Worm (Caenorhabditis elegans): Measurements from ENCODE around the gene cdh-8.

Gene cdh-8

DNA sequence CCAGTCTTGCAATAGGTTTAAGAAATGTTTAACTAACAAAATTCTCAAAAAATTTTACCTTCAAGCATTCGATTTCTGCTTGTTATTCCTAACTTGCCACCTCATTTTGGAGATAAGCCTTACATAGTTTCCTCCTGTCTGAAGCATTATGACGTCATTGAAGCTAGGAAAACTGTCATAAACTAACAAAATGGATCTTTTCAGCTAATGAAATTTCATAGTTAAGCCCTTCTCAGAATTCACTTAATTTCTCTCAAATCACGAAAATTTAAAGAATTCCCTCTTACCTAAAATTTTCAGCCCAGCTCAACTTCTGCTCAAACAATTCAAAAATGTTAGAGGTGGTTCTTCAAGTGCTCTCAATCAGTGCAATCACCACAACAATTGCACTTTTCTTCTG, 32.4 kb upstream of the cdh-8 start, which contains the start of gene swt-1:
swt-1 (plus strand) TSS at position 301 of the 400 bp plus-strand sequence.
- TF ChIP-seq isw-1 (GFP tag; IDR thresholded peaks at IDR 0.05): no peak
- TF ChIP-seq sox-4 (tag; optimal IDR thresholded peaks at IDR 0.05): no peak
- no peak for TF ChIP-seq ceh-8 (GFP tag; optimal IDR thresholded peaks at IDR 0.05)
- TF ChIP-seq nhr-20 (tag; optimal IDR thresholded peaks at IDR 0.05): no peak
- no peak for TF ChIP-seq lin-35 (GFP tag; optimal IDR thresholded peaks at IDR 0.05)
- no peak for TF ChIP-seq sptf-1 (tag; optimal IDR thresholded peaks at IDR 0.05)

DNA sequence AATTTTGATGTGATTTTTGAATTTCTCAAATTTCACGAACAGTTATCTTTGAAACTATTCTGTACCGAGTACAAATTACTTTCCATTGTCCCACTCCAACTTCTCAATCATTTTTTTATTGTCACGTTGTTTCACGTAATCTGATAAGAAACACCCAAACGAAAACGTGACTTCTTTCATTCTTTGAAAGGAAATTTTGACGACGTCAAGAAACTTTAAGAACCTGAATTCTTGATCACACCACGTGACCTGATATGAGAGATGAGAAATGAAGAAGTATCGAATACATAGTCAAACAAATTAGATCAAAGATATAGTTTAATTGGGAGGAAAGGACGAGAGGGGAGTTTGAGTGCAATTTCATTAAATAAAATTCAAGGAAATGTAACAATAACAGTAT, 30.1 kb upstream of the cdh-8 start:
- TF ChIP-seq tbx-2 (tag; optimal IDR thresholded peaks at IDR 0.05) (peak; percentile 76), zip-4 (GFP tag; optimal IDR thresholded peaks at IDR 0.05) (no peak), grh-1 (GFP tag; IDR thresholded peaks at IDR 0.05) (peak; percentile 51), F16B12.6 (tag; optimal IDR thresholded peaks at IDR 0.05) (no peak), blmp-1 (tag; optimal IDR thresholded peaks at IDR 0.05) (peak; percentile 57), nhr-19 (GFP tag; conservative IDR thresholded peaks at IDR 0.05) (peak; percentile 52), lin-35 (GFP tag; optimal IDR thresholded peaks at IDR 0.05) (peak in 1 of 2 experiments; percentile 74), nhr-85 (tag) (peak; percentile 93), nhr-90 (tag; optimal IDR thresholded peaks at IDR 0.05; ENCODE audit: poor library complexity) (peak; percentile 46), lin-14 (GFP tag; optimal IDR thresholded peaks at IDR 0.05) (peak; percentile 66), snu-23 (GFP tag; optimal IDR thresholded peaks at IDR 0.05) (peak; percentile 51), efl-1 (optimal IDR thresholded peaks at IDR 0.05) (no peak), efl-1 (GFP tag; optimal IDR thresholded peaks at IDR 0.05 in 1 of 2) (peak in 1 of 2 experiments; percentile 34), nhr-11 (tag; optimal IDR thresholded peaks at IDR 0.05) (no peak), nhr-20 (tag; optimal IDR thresholded peaks at IDR 0.05) (peak; percentile 71), ceh-8 (GFP tag; optimal IDR thresholded peaks at IDR 0.05) (no peak), lin-13 (GFP tag; optimal IDR thresholded peaks at IDR 0.05) (no peak), nhr-47 (tag; optimal IDR thresholded peaks at IDR 0.05) (peak; percentile 35), nhr-71 (tag; optimal IDR thresholded peaks at IDR 0.05) (peak; percentile 61), aly-2 (tag; optimal IDR thresholded peaks at IDR 0.05) (no peak), Y116A8C.19 (tag; optimal IDR thresholded peaks at IDR 0.05; ENCODE audit: borderline replicate concordance) (no peak), lir-3 (tag; optimal IDR thresholded peaks at IDR 0.05; ENCODE audit: poor library complexity) (no peak), snpc-4 (tag; optimal IDR thresholded peaks at IDR 0.05) (no peak), ceh-90 (tag; optimal IDR thresholded peaks at IDR 0.05) (no peak), elt-3 (tag; optimal IDR thresholded peaks at IDR 0.05) (peak in 2 of 6 experiments; percentile 84 to 91), lsy-2 (tag; optimal IDR thresholded peaks at IDR 0.05) (peak in 1 of 2 experiments; percentile 18), dpl-1 (GFP tag; optimal IDR thresholded peaks at IDR 0.05) (peak in 1 of 3 experiments; percentile 2), ces-1 (GFP tag; optimal IDR thresholded peaks at IDR 0.05) (no peak)

DNA sequence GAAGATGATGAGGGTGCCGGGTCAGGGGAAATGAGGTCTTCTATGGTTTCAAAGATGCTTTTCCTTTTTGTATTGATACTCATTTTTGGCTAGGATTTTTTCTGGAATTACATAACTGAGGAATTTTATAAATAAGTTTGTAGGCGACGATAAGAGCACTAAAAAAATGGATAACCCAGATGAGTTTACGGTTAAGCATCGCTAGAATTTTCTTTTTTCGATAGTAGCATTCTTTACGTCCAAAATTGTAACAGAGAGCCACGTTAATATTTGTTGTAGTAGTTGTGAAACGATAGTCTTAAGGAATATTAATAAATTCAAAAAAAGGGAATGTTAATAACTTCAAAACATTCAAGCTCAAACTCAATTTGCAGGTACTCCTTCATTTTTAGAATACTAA, 26.0 kb upstream of the cdh-8 start, which contains the start of gene snai-1:
snai-1 (minus strand) TSS at position 101 of the 400 bp plus-strand sequence.
- TF ChIP-seq hlh-4 (tag; optimal IDR thresholded peaks at IDR 0.05): no peak
- TF ChIP-seq lin-39 (tag; optimal IDR thresholded peaks at IDR 0.05): no peak
- TF ChIP-seq ceh-88 (GFP tag; IDR thresholded peaks at IDR 0.05): no peak
- no peak for TF ChIP-seq ztf-4 (tag; optimal IDR thresholded peaks at IDR 0.05)
- TF ChIP-seq efl-1 (optimal IDR thresholded peaks at IDR 0.05): no peak
- no peak for TF ChIP-seq efl-1 (GFP tag; optimal IDR thresholded peaks at IDR 0.05 in 1 of 2)
- TF ChIP-seq fkh-4 (tag; optimal IDR thresholded peaks at IDR 0.05; ENCODE audit: borderline replicate concordance): no peak
- no peak for TF ChIP-seq sox-4 (tag; optimal IDR thresholded peaks at IDR 0.05)
- TF ChIP-seq nhr-12 (tag; optimal IDR thresholded peaks at IDR 0.05): no peak
- no peak for TF ChIP-seq fkh-8 (tag; optimal IDR thresholded peaks at IDR 0.05)
- TF ChIP-seq rnt-1 (tag; optimal IDR thresholded peaks at IDR 0.05): no peak
- TF ChIP-seq hlh-17 (GFP tag; optimal IDR thresholded peaks at IDR 0.05; ENCODE audit: borderline replicate concordance): no peak
- no peak for TF ChIP-seq Y116A8C.19 (tag; optimal IDR thresholded peaks at IDR 0.05; ENCODE audit: borderline replicate concordance)
- no peak for TF ChIP-seq xbp-1 (tag; optimal IDR thresholded peaks at IDR 0.05)
- no peak for TF ChIP-seq mdl-1 (tag; optimal IDR thresholded peaks at IDR 0.05)
- TF ChIP-seq ama-1 (optimal IDR thresholded peaks at IDR 0.05): no peak
- TF ChIP-seq grh-1 (GFP tag; IDR thresholded peaks at IDR 0.05): no peak
- no peak for TF ChIP-seq F16B12.6 (tag; optimal IDR thresholded peaks at IDR 0.05)
